Fruit fly (Drosophila melanogaster) whole organism, embryonic: Measurements from ENCODE around the gene nod.
A peak's percentile ranks its signal among the peaks of the same experiment; 100 is the strongest.

Source experiments
- ATbp ChIP-seq: fragments of 200-800 bp; sonication (Bioruptor generic); optimal IDR thresholded peaks from 2 replicates; lab custom pipeline; 2017; ENCODE audit warnings: missing biosample characterization, mild to moderate bottlenecking, missing genetic modification characterization, missing genetic modification reagents
- Atf-2 ChIP-seq: fragments of 200-800 bp; sonication (Bioruptor generic); optimal IDR thresholded peaks from 2 replicates; lab custom pipeline; 2016; ENCODE audit warnings: missing biosample characterization, missing genetic modification characterization
- CG10267 ChIP-seq: fragments of 200-800 bp; sonication (Bioruptor generic); optimal IDR thresholded peaks from 2 replicates; lab custom pipeline; 2018; ENCODE audit warnings: missing biosample characterization, mild to moderate bottlenecking, missing genetic modification characterization, moderate library complexity
- CG10366 ChIP-seq: fragments of 200-800 bp; sonication (Bioruptor generic); IDR thresholded peaks from 2 replicates; pipeline ENCODE4 v1.3.6; 2022; ENCODE audit warnings: missing biosample characterization, missing genetic modification characterization
- CG11247 ChIP-seq: fragments of 200-800 bp; sonication (Bioruptor generic); IDR thresholded peaks from 2 replicates; pipeline ENCODE4 v1.3.6; 2022; ENCODE audit warnings: missing biosample characterization, missing genetic modification characterization
- CG12104 ChIP-seq: fragments of 200-800 bp; sonication (Bioruptor generic); optimal IDR thresholded peaks from 3 replicates; lab custom pipeline; 2016; ENCODE audit warnings: missing biosample characterization, missing genetic modification characterization
- CG12769 ChIP-seq: fragments of 200-800 bp; sonication (Bioruptor generic); optimal IDR thresholded peaks from 2 replicates; lab custom pipeline; 2019; ENCODE audit warnings: missing biosample characterization, mild to moderate bottlenecking, missing genetic modification characterization, moderate library complexity
- CG15011 ChIP-seq: fragments of 200-800 bp; sonication (Bioruptor generic); optimal IDR thresholded peaks from 3 replicates; lab custom pipeline; 2018; ENCODE audit warnings: missing biosample characterization, mild to moderate bottlenecking, missing genetic modification characterization
- CG15514 ChIP-seq: fragments of 200-800 bp; sonication (Bioruptor generic); optimal IDR thresholded peaks from 3 replicates; lab custom pipeline; 2017; ENCODE audit warnings: missing biosample characterization, missing genetic modification characterization, mild to moderate bottlenecking, moderate library complexity, missing genetic modification reagents
- CG17568 ChIP-seq: fragments of 200-800 bp; sonication (Bioruptor generic); optimal IDR thresholded peaks from 2 replicates; lab custom pipeline; 2018; ENCODE audit warnings: missing biosample characterization, mild to moderate bottlenecking, missing genetic modification characterization, moderate library complexity
- CG18599 ChIP-seq: fragments of 200-800 bp; sonication (Bioruptor generic); optimal IDR thresholded peaks from 3 replicates; lab custom pipeline; 2017; ENCODE audit warnings: missing biosample characterization, missing genetic modification characterization, mild to moderate bottlenecking, moderate library complexity, missing genetic modification reagents
- CG2129 ChIP-seq: fragments of 200-800 bp; sonication (Bioruptor generic); IDR thresholded peaks from 2 replicates; pipeline ENCODE4 v1.3.6; 2022; ENCODE audit warnings: missing biosample characterization, missing genetic modification characterization; ENCODE audit not compliant: partially characterized antibody
- CG30431 ChIP-seq: fragments of 200-800 bp; sonication (Bioruptor generic); optimal IDR thresholded peaks from 2 replicates; lab custom pipeline; 2017; ENCODE audit warnings: missing biosample characterization, missing genetic modification characterization
- CG34422 ChIP-seq: fragments of 200-800 bp; sonication (Bioruptor generic); IDR thresholded peaks from 3 replicates; pipeline ENCODE4 v1.3.6; 2022; ENCODE audit warnings: missing biosample characterization, missing genetic modification characterization
- CG4404 ChIP-seq: fragments of 200-800 bp; sonication (Bioruptor generic); IDR thresholded peaks from 2 replicates; pipeline ENCODE4 v1.3.6; 2022; ENCODE audit warnings: missing biosample characterization, missing genetic modification characterization
- CG4854 ChIP-seq: fragments of 200-800 bp; sonication (Bioruptor generic); optimal IDR thresholded peaks from 2 replicates; lab custom pipeline; 2016; ENCODE audit warnings: missing biosample characterization, missing genetic modification characterization, inconsistent platforms
- CG5245 ChIP-seq: fragments of 200-800 bp; sonication (Bioruptor generic); optimal IDR thresholded peaks from 3 replicates; lab custom pipeline; 2016; ENCODE audit warnings: missing biosample characterization, missing genetic modification characterization
- CG6791 ChIP-seq: fragments of 200-800 bp; sonication (Bioruptor generic); IDR thresholded peaks from 3 replicates; pipeline ENCODE4 v1.3.6; 2022; ENCODE audit warnings: missing biosample characterization, missing genetic modification characterization; ENCODE audit not compliant: partially characterized antibody
- CG7786 ChIP-seq: fragments of 200-800 bp; sonication (Bioruptor generic); optimal IDR thresholded peaks from 2 replicates; lab custom pipeline; 2016; ENCODE audit warnings: missing biosample characterization, missing genetic modification characterization
- CG8944 ChIP-seq: fragments of 200-800 bp; sonication (Bioruptor generic); optimal IDR thresholded peaks from 3 replicates; lab custom pipeline; 2016; ENCODE audit warnings: missing biosample characterization, missing genetic modification characterization
- CG9437 ChIP-seq: fragments of 200-800 bp; sonication (Bioruptor generic); optimal IDR thresholded peaks from 2 replicates; lab custom pipeline; 2018; ENCODE audit warnings: missing biosample characterization, mild to moderate bottlenecking, missing genetic modification characterization
- Dek ChIP-seq: fragments of 200-800 bp; sonication (Bioruptor generic); optimal IDR thresholded peaks from 3 replicates; lab custom pipeline; 2019; ENCODE audit warnings: missing biosample characterization, mild to moderate bottlenecking, missing genetic modification characterization, moderate library complexity
- Dref ChIP-seq: fragments of 200-800 bp; sonication (Bioruptor generic); IDR thresholded peaks from 2 replicates; pipeline ENCODE4 v1.3.6; 2022; ENCODE audit warnings: missing biosample characterization, missing genetic modification characterization
- E2f2 ChIP-seq: fragments of 200-800 bp; sonication (Bioruptor generic); IDR thresholded peaks from 2 replicates; pipeline ENCODE4 v1.3.6; 2022; ENCODE audit warnings: missing biosample characterization, missing genetic modification characterization
- ERR ChIP-seq: fragments of 200-800 bp; sonication (Bioruptor generic); optimal IDR thresholded peaks from 2 replicates; lab custom pipeline; 2016; ENCODE audit warnings: missing biosample characterization, missing genetic modification characterization
- H2.0 ChIP-seq: fragments of 200-800 bp; sonication (Bioruptor generic); IDR thresholded peaks from 2 replicates; pipeline ENCODE4 v1.3.6; 2022; ENCODE audit warnings: missing biosample characterization, missing genetic modification characterization
- HHEX ChIP-seq: fragments of 200-800 bp; sonication (Bioruptor generic); optimal IDR thresholded peaks from 3 replicates; lab custom pipeline; 2017; ENCODE audit warnings: missing biosample characterization, mild to moderate bottlenecking, missing genetic modification characterization, missing genetic modification reagents
- Hand ChIP-seq: fragments of 200-800 bp; sonication (Bioruptor generic); optimal IDR thresholded peaks from 2 replicates; lab custom pipeline; 2017; ENCODE audit warnings: mild to moderate bottlenecking, missing biosample characterization, missing genetic modification reagents, missing genetic modification characterization
- Hr39 ChIP-seq: fragments of >200 bp; optimal IDR thresholded peaks from 2 replicates; lab custom pipeline; 2017
- Mad ChIP-seq: fragments of 200-800 bp; sonication (Bioruptor generic); optimal IDR thresholded peaks from 2 replicates; lab custom pipeline; 2016; ENCODE audit warnings: missing biosample characterization, missing genetic modification characterization
- Med ChIP-seq: fragments of 200-800 bp; sonication (Bioruptor generic); peaks from one replicate; lab custom pipeline; 2016; ENCODE audit warnings: missing biosample characterization, missing genetic modification characterization, mild to moderate bottlenecking, inconsistent platforms, moderate library complexity
- NC2β ChIP-seq: fragments of 200-800 bp; sonication (Bioruptor generic); optimal IDR thresholded peaks from 2 replicates; lab custom pipeline; 2016; ENCODE audit warnings: missing biosample characterization, missing genetic modification characterization
- Neu2 ChIP-seq: fragments of 200-800 bp; sonication (Bioruptor generic); optimal IDR thresholded peaks from 3 replicates; lab custom pipeline; 2016; ENCODE audit warnings: missing biosample characterization, missing genetic modification characterization, borderline replicate concordance
- Sox102F ChIP-seq: fragments of 200-800 bp; sonication (Bioruptor generic); optimal IDR thresholded peaks from 2 replicates; lab custom pipeline; 2018; ENCODE audit warnings: missing biosample characterization, mild to moderate bottlenecking, missing genetic modification characterization, moderate library complexity
- TFAM ChIP-seq: fragments of 200-800 bp; sonication (Bioruptor generic); optimal IDR thresholded peaks from 2 replicates; lab custom pipeline; 2017; ENCODE audit warnings: missing biosample characterization, missing genetic modification characterization, inconsistent platforms
- amos ChIP-seq: fragments of 200-800 bp; sonication (Bioruptor generic); IDR thresholded peaks from 2 replicates; pipeline ENCODE4 v1.3.6; 2022; ENCODE audit warnings: missing biosample characterization, missing genetic modification characterization; ENCODE audit not compliant: partially characterized antibody
- ato ChIP-seq: fragments of 200-800 bp; sonication (Bioruptor generic); IDR thresholded peaks from 2 replicates; pipeline ENCODE4 v1.3.6; 2022; ENCODE audit warnings: missing biosample characterization, missing genetic modification characterization; ENCODE audit not compliant: partially characterized antibody
- dimm ChIP-seq: fragments of 200-800 bp; sonication (Bioruptor generic); IDR thresholded peaks from 2 replicates; pipeline ENCODE4 v1.3.6; 2022; ENCODE audit warnings: missing biosample characterization, missing genetic modification characterization
- fru ChIP-seq: fragments of >200 bp; optimal IDR thresholded peaks from 2 replicates; lab custom pipeline; 2017
- hbn ChIP-seq: fragments of 200-800 bp; sonication (Bioruptor generic); IDR thresholded peaks from 2 replicates; pipeline ENCODE4 v1.3.6; 2022; ENCODE audit warnings: missing biosample characterization, missing genetic modification characterization; ENCODE audit not compliant: partially characterized antibody
- insv ChIP-seq, 2 experiments: fragments of 200-800 bp; sonication (Bioruptor generic); optimal IDR thresholded peaks; 3 replicates each; lab custom pipeline; 2016 to 2018; ENCODE audit warnings: missing biosample characterization in 2 of 2, missing genetic modification characterization in 2 of 2
- oc ChIP-seq: fragments of 200-800 bp; sonication (Bioruptor generic); optimal IDR thresholded peaks from 2 replicates; lab custom pipeline; 2018; ENCODE audit warnings: missing biosample characterization, mild to moderate bottlenecking, missing genetic modification characterization, moderate library complexity
- peb ChIP-seq: fragments of 200-800 bp; sonication (Bioruptor generic); IDR thresholded peaks from 2 replicates; pipeline ENCODE4 v1.3.6; 2022; ENCODE audit warnings: missing biosample characterization, missing genetic modification characterization
- pita ChIP-seq: fragments of 200-800 bp; sonication (Bioruptor generic); optimal IDR thresholded peaks from 2 replicates; lab custom pipeline; 2017; ENCODE audit warnings: missing biosample characterization, mild to moderate bottlenecking, missing genetic modification characterization
- prd ChIP-seq, 3 experiments: fragments of >200 bp in 2 of 3; fragments of 200-800 bp in 1 of 3; sonication (Bioruptor generic) in 1 of 3; optimal IDR thresholded peaks in 2 of 3; IDR thresholded peaks in 1 of 3; 2 replicates in 2 of 3; 3 replicates in 1 of 3; pipeline versions ENCODE4 v1.3.6 to Lab custom; 2017 to 2022; ENCODE audit warnings: missing biosample characterization in 1 of 3, missing genetic modification characterization in 1 of 3
- sr ChIP-seq: fragments of 200-800 bp; sonication (Bioruptor generic); IDR thresholded peaks from 3 replicates; pipeline ENCODE4 v1.3.6; 2022; ENCODE audit warnings: missing biosample characterization, missing genetic modification characterization
- tap ChIP-seq: fragments of 200-800 bp; optimal IDR thresholded peaks from 3 replicates; lab custom pipeline; 2019; ENCODE audit warnings: missing biosample characterization, mild to moderate bottlenecking, missing genetic modification characterization, moderate library complexity
- toy ChIP-seq: fragments of 200-800 bp; sonication (Bioruptor generic); IDR thresholded peaks from 2 replicates; pipeline ENCODE4 v1.3.6; 2022; ENCODE audit warnings: missing biosample characterization, missing genetic modification characterization
- zfh1 ChIP-seq: fragments of 200-800 bp; sonication (Bioruptor generic); IDR thresholded peaks from 3 replicates; pipeline ENCODE4 v1.3.6; 2022; ENCODE audit warnings: missing biosample characterization, missing genetic modification characterization

The nod gene

dm6 chrX:11569956-11570695 is 10.4 kb upstream of the nod start, which contains the start of the genes Polr2A and CG11699 (continued):
- TF ChIP-seq CG10267 (tag; lab: Kevin White, UChicago) (peak; percentile 93), tap (tag; lab: Kevin White, UChicago) (no peak), oc (tag; lab: Kevin White, UChicago) (no peak), Dek (tag; lab: Kevin White, UChicago) (peak; percentile 59), fru (lab: Kevin White, UChicago) (no peak), H2.0 (GFP tag; lab: Robert Waterston, UW) (no peak), Sox102F (GFP tag; lab: Kevin White, UChicago) (no peak), Hr39 (no peak), CG4404 (GFP tag; lab: Robert Waterston, UW) (peak; percentile 25; the same call in 1 of the 2 replicates), ATbp (GFP tag; lab: Kevin White, UChicago) (no peak), ERR (GFP tag; lab: Kevin White, UChicago) (no peak), HHEX (GFP tag; lab: Kevin White, UChicago) (peak; percentile 61), CG5245 (no peak), CG12104 (GFP tag; lab: Kevin White, UChicago) (peak; percentile 38), Atf-2 (GFP tag; lab: Kevin White, UChicago) (no peak), Neu2 (GFP tag; lab: Kevin White, UChicago) (no peak), dimm (no peak), zfh1 (GFP tag; lab: Robert Waterston, UW) (0 out of 3 replicates have a peak, but pooled peaks have one; percentile 32), CG12769 (no peak), CG7786 (no peak), toy (GFP tag; lab: Robert Waterston, UW) (no peak), CG2129 (no peak), CG11247 (GFP tag; lab: Robert Waterston, UW) (no peak), CG15514 (peak; percentile 70), Med (peak; percentile 42), TFAM (GFP tag; lab: Kevin White, UChicago) (no peak), Hand (GFP tag; lab: Kevin White, UChicago) (no peak), ato (GFP tag; lab: Robert Waterston, UW) (no peak), NC2β (GFP tag; lab: Kevin White, UChicago) (no peak), CG10366 (GFP tag; lab: Robert Waterston, UW) (no peak; the same call in 1 of the 2 replicates), insv (GFP tag; optimal IDR thresholded peaks at IDR 0.05; lab: Kevin White, UChicago) (peak in 1 of 2 experiments; percentile 53), hbn (GFP tag; lab: Robert Waterston, UW) (no peak), CG6791 (no peak), prd (optimal IDR thresholded peaks at IDR 0.05; lab: Kevin White, UChicago) (no peak), prd (GFP tag; IDR thresholded peaks at IDR 0.05; lab: Robert Waterston, UW) (peak; percentile 25; the same call in 1 of the 3 replicates), CG30431 (GFP tag; lab: Kevin White, UChicago) (peak; percentile 9), CG8944 (no peak), Dref (no peak), CG17568 (GFP tag; lab: Kevin White, UChicago) (no peak), pita (GFP tag; lab: Kevin White, UChicago) (no peak), CG34422 (GFP tag; lab: Robert Waterston, UW) (peak; percentile 64; the same call in 1 of the 3 replicates), CG18599 (no peak), amos (GFP tag; lab: Robert Waterston, UW) (peak; percentile 27; the same call in 1 of the 2 replicates), peb (GFP tag; lab: Robert Waterston, UW) (no peak), E2f2 (GFP tag; lab: Robert Waterston, UW) (peak; percentile 56), CG9437 (GFP tag; lab: Kevin White, UChicago) (no peak), CG15011 (GFP tag; lab: Kevin White, UChicago) (no peak), CG4854 (GFP tag; lab: Kevin White, UChicago) (no peak), sr (GFP tag; lab: Robert Waterston, UW) (no peak), Mad (GFP tag; lab: Kevin White, UChicago) (peak; percentile 26)
